Worm (Caenorhabditis elegans): Measurements from ENCODE around the gene D1014.13.

Gene D1014.13

DNA sequence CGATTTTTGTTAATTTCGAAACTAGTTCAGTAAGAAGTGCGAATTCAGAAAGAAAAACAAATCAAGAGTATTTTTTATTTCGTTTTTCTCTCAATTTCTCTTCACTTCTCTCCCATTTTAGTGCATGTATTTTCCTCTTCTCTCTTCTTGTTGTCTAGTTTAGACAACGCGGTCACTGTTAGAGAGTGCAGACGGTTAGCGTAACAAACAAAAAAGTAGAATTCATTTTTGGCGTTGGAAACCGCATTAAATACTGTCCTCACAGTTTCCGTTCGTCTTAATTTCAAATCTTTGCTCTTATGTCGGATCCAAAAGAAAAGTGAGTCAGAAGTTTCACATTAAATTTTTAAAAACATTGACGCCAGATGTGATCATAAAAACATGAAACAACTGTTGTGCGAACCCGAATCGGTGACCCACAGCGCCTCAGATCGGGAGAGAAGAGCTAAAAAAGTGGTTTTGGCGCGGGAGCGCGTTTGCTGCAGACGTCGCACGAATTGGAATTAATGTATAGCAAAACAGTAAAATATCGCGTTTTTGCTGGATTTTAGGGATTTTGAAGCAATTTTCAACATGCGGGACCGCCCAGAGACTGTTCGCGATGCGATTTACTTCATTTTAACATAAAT lies 33.6 kb downstream of the D1014.13 start, which contains the start of gene srp-7 (continued):
- no peak for TF ChIP-seq nfya-2 (GFP tag; IDR thresholded peaks at IDR 0.05)
- TF ChIP-seq madf-8 (GFP tag; conservative IDR thresholded peaks at IDR 0.05), result no peak
- TF ChIP-seq Y56A3A.18 (GFP tag; IDR thresholded peaks at IDR 0.05), result no peak
- TF ChIP-seq Y53G8AR.9 (GFP tag; conservative IDR thresholded peaks at IDR 0.05), result no peak
- TF ChIP-seq attf-3 (GFP tag; conservative IDR thresholded peaks at IDR 0.05), result peak; percentile 60
- no peak for TF ChIP-seq snpc-1.3 (tag; optimal IDR thresholded peaks at IDR 0.05; ENCODE audit: insufficient read depth)
- no peak for TF ChIP-seq zim-3 (tag; optimal IDR thresholded peaks at IDR 0.05)
- no peak for TF ChIP-seq hlh-12 (tag; optimal IDR thresholded peaks at IDR 0.05)
- no peak for TF ChIP-seq madf-10 (tag; optimal IDR thresholded peaks at IDR 0.05)
- no peak for TF ChIP-seq pha-4 (tag; optimal IDR thresholded peaks at IDR 0.05)

ce11 chrV:8180745-8181144 lies 35.3 kb downstream of the D1014.13 start:
- TF ChIP-seq mcd-1 (GFP tag; IDR thresholded peaks at IDR 0.05), result peak; percentile 64; the same call in 1 of the 2 replicates

DNA sequence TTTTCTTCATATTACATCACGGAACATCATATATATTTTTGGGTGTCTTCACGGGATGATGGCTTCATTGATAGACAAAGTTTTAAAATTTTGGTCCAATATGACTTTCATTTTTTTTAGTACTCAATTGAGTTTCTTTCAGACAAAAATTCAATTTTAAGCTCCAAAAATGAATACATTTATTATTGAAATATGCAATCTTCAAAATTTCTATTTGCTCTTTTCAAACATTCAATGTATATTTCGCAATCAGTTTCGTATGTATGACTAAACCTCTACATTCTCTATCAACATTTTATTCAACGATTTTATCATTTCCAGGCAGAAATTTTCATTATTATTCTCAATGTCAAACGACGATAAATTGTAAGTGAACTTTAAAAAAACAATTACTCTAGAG lies 38.0 kb downstream of the D1014.13 start, which contains the start of gene srp-8:
Gene srp-8, plus strand, starts transcription at position 301 of the 400 bp plus-strand sequence.
- TF ChIP-seq cebp-1 (GFP tag; IDR thresholded peaks at IDR 0.05), result peak; percentile 59; the same call in 1 of the 2 replicates
- no peak for TF ChIP-seq cebp-1 (tag; optimal IDR thresholded peaks at IDR 0.05)
- no peak for TF ChIP-seq F33H1.4 (GFP tag; IDR thresholded peaks at IDR 0.05)
- no peak for TF ChIP-seq nhr-179 (tag; optimal IDR thresholded peaks at IDR 0.05)
- no peak for TF ChIP-seq ztf-3 (GFP tag; optimal IDR thresholded peaks at IDR 0.05)
- no peak for TF ChIP-seq hmg-1.2 (GFP tag; IDR thresholded peaks at IDR 0.05)
- no peak for TF ChIP-seq F10E7.11 (tag; optimal IDR thresholded peaks at IDR 0.05)

- TF ChIP-seq nfyb-1 (GFP tag; IDR thresholded peaks at IDR 0.05), result no peak
- no peak for TF ChIP-seq madf-6 (GFP tag; IDR thresholded peaks at IDR 0.05)
- no peak for TF ChIP-seq hmg-1.2 (GFP tag; IDR thresholded peaks at IDR 0.05)
- no peak for TF ChIP-seq D2030.7 (GFP tag; IDR thresholded peaks at IDR 0.05)
- no peak for TF ChIP-seq dox-1 (GFP tag; IDR thresholded peaks at IDR 0.05)
- no peak for TF ChIP-seq ceh-27 (GFP tag; optimal IDR thresholded peaks at IDR 0.05)
- TF ChIP-seq ZK185.1 (tag; optimal IDR thresholded peaks at IDR 0.05; ENCODE audit: poor library complexity, severe bottlenecking), result no peak
- no peak for TF ChIP-seq F37B4.10 (GFP tag; IDR thresholded peaks at IDR 0.05)
- no peak for TF ChIP-seq ceh-91 (GFP tag; IDR thresholded peaks at IDR 0.05)
- TF ChIP-seq madf-8 (GFP tag; conservative IDR thresholded peaks at IDR 0.05), result no peak
- TF ChIP-seq xnd-1 (tag; optimal IDR thresholded peaks at IDR 0.05), result no peak
- no peak for TF ChIP-seq F52B5.7 (tag; optimal IDR thresholded peaks at IDR 0.05)
- TF ChIP-seq somi-1 (GFP tag; optimal IDR thresholded peaks at IDR 0.05), result no peak
Measured at ce11 chrV:8185737-8186136, 40.3 kb downstream of the D1014.13 start, which contains the start of gene F20D6.2. F20D6.2 (plus strand) TSS chrV:8186037.

ce11 chrV:8188421-8188820 lies 43.0 kb downstream of the D1014.13 start, which contains the start of gene F20D6.15:
F20D6.15 (minus strand) TSS chrV:8188467.
- TF ChIP-seq cebp-1 (GFP tag; IDR thresholded peaks at IDR 0.05) (no peak), cebp-1 (tag; optimal IDR thresholded peaks at IDR 0.05) (no peak), lin-40 (tag; optimal IDR thresholded peaks at IDR 0.05) (no peak), Y56A3A.18 (GFP tag; IDR thresholded peaks at IDR 0.05) (no peak), hlh-26 (GFP tag; conservative IDR thresholded peaks at IDR 0.05) (no peak), Y53G8AR.9 (GFP tag; conservative IDR thresholded peaks at IDR 0.05) (no peak), ztf-28 (GFP tag; IDR thresholded peaks at IDR 0.05) (no peak), F57C9.4 (tag; optimal IDR thresholded peaks at IDR 0.05) (no peak), snpc-1.3 (tag; optimal IDR thresholded peaks at IDR 0.05; ENCODE audit: insufficient read depth) (no peak), unc-62 (GFP tag; optimal IDR thresholded peaks at IDR 0.05) (no peak), K11D2.4 (GFP tag; IDR thresholded peaks at IDR 0.05) (no peak), ztf-6 (GFP tag; IDR thresholded peaks at IDR 0.05) (no peak), fkh-3 (tag; optimal IDR thresholded peaks at IDR 0.05) (no peak)
